Fruit fly (Drosophila melanogaster) whole organism, wandering third instar larva: ENCODE measurements around the gene CG16749.
A peak's percentile ranks its signal among the peaks of the same experiment; 100 is the strongest.

ENCODE experiments used
- CG9705 ChIP-seq: fragments of 200-800 bp; sonication (Bioruptor generic); optimal IDR thresholded peaks from 2 replicates; lab custom pipeline; 2018; ENCODE audit warnings: missing biosample characterization, mild to moderate bottlenecking, missing genetic modification characterization
- Dfd ChIP-seq: fragments of >200 bp; optimal IDR thresholded peaks from 2 replicates; lab custom pipeline; 2017; ENCODE audit warnings: missing biosample characterization, missing genetic modification characterization
- Dif ChIP-seq: fragments of 200-275, 200-300 bp; sonication (Bioruptor generic); optimal IDR thresholded peaks from 2 replicates; lab custom pipeline; 2018; ENCODE audit warnings: missing biosample characterization, missing genetic modification characterization; ENCODE audit not compliant: partially characterized antibody
- GATAd ChIP-seq: sonication (Bioruptor generic); optimal IDR thresholded peaks from 2 replicates; lab custom pipeline; 2016; ENCODE audit warnings: missing biosample characterization, missing genetic modification characterization
- Hnf4 ChIP-seq: fragments of 200-800 bp; sonication (Bioruptor generic); optimal IDR thresholded peaks from 2 replicates; lab custom pipeline; 2016; ENCODE audit warnings: missing biosample characterization, mild to moderate bottlenecking, missing genetic modification characterization
- Hr78 ChIP-seq: fragments of >200 bp; optimal IDR thresholded peaks from 2 replicates; lab custom pipeline; 2017; ENCODE audit warnings: missing biosample characterization, missing genetic modification characterization
- Jra ChIP-seq: sonication (Bioruptor generic); optimal IDR thresholded peaks from 2 replicates; lab custom pipeline; 2016; ENCODE audit warnings: missing biosample characterization, missing genetic modification characterization
- Myc ChIP-seq: fragments of >200 bp; optimal IDR thresholded peaks from 2 replicates; lab custom pipeline; 2017
- OdsH ChIP-seq: fragments of 200-800 bp; sonication (Bioruptor generic); optimal IDR thresholded peaks from 2 replicates; lab custom pipeline; 2016; ENCODE audit warnings: missing biosample characterization, mild to moderate bottlenecking, missing genetic modification characterization
- Rel ChIP-seq, 2 experiments: fragments of 200-800 bp; sonication (Bioruptor generic) in 1 of 2; optimal IDR thresholded peaks; 2 replicates in 1 of 2; 3 replicates in 1 of 2; lab custom pipeline; 2016 to 2019; ENCODE audit warnings: mild to moderate bottlenecking in 2 of 2, missing biosample characterization in 2 of 2, missing genetic modification characterization in 2 of 2, moderate library complexity in 1 of 2
- Sp1 ChIP-seq: fragments of 200-800 bp; sonication (Bioruptor generic); optimal IDR thresholded peaks from 3 replicates; lab custom pipeline; 2019; ENCODE audit warnings: missing biosample characterization, mild to moderate bottlenecking, missing genetic modification characterization, moderate library complexity
- dmrt93B ChIP-seq: fragments of 200-800 bp; sonication (Bioruptor generic); optimal IDR thresholded peaks from 2 replicates; lab custom pipeline; 2018; ENCODE audit warnings: missing biosample characterization, mild to moderate bottlenecking, missing genetic modification characterization
- dsf ChIP-seq: sonication (Bioruptor generic); optimal IDR thresholded peaks from 2 replicates; lab custom pipeline; 2016; ENCODE audit warnings: missing biosample characterization, missing genetic modification characterization, borderline replicate concordance
- ey ChIP-seq: fragments of 200-800 bp; sonication (Bioruptor generic); optimal IDR thresholded peaks from 2 replicates; lab custom pipeline; 2016; ENCODE audit warnings: missing biosample characterization, missing genetic modification characterization
- foxo ChIP-seq, 2 experiments: fragments of 200-800 bp; sonication (Bioruptor generic); optimal IDR thresholded peaks; 2 replicates in 1 of 2; 3 replicates in 1 of 2; lab custom pipeline; 2016 to 2017; ENCODE audit warnings: missing biosample characterization in 2 of 2, missing genetic modification characterization in 2 of 2
- lola ChIP-seq: fragments of >200 bp; optimal IDR thresholded peaks from 2 replicates; lab custom pipeline; 2017; ENCODE audit warnings: missing biosample characterization, missing genetic modification characterization
- pan ChIP-seq: fragments of >200 bp; optimal IDR thresholded peaks from 2 replicates; lab custom pipeline; 2017
- rgr ChIP-seq: fragments of 200-800 bp; sonication (Bioruptor generic); optimal IDR thresholded peaks from 3 replicates; lab custom pipeline; 2016; ENCODE audit warnings: missing biosample characterization, mild to moderate bottlenecking, missing genetic modification characterization
- sv ChIP-seq: fragments of 200-800 bp; sonication (Bioruptor generic); optimal IDR thresholded peaks from 3 replicates; lab custom pipeline; 2016; ENCODE audit warnings: missing biosample characterization, missing genetic modification characterization
- tai ChIP-seq: sonication (Bioruptor generic); optimal IDR thresholded peaks from 2 replicates; lab custom pipeline; 2016; ENCODE audit warnings: missing biosample characterization, missing genetic modification characterization
- usp ChIP-seq: fragments of >200 bp; optimal IDR thresholded peaks from 2 replicates; lab custom pipeline; 2017; ENCODE audit warnings: missing biosample characterization, missing genetic modification characterization

Gene CG16749

dm6 chr3R:9328411-9328810, 3.3 kb downstream of the CG16749 start, which contains the start of gene CG8861:
TSS of gene CG8861 (minus strand) at chr3R:9328511.
- no peak for TF ChIP-seq foxo (GFP tag; optimal IDR thresholded peaks at IDR 0.05; lab: Kevin White, UChicago)
- TF ChIP-seq rgr (GFP tag; lab: Kevin White, UChicago), result no peak
- no peak for TF ChIP-seq dmrt93B (GFP tag; lab: Kevin White, UChicago)
- TF ChIP-seq lola, result no peak
- TF ChIP-seq pan (lab: Kevin White, UChicago), result no peak
- no peak for TF ChIP-seq Myc (lab: Kevin White, UChicago)
- TF ChIP-seq dsf (GFP tag; lab: Kevin White, UChicago), result no peak
- no peak for TF ChIP-seq tai (GFP tag; lab: Kevin White, UChicago)
- no peak for TF ChIP-seq usp (GFP tag; lab: Kevin White, UChicago)
- no peak for TF ChIP-seq Hr78 (GFP tag; lab: Kevin White, UChicago)
- no peak for TF ChIP-seq GATAd (GFP tag; lab: Kevin White, UChicago)
- no peak for TF ChIP-seq Rel (GFP tag; optimal IDR thresholded peaks at IDR 0.05; lab: Kevin White, UChicago)
- no peak for TF ChIP-seq Rel (tag; optimal IDR thresholded peaks at IDR 0.05; lab: Kevin White, UChicago)

DNA sequence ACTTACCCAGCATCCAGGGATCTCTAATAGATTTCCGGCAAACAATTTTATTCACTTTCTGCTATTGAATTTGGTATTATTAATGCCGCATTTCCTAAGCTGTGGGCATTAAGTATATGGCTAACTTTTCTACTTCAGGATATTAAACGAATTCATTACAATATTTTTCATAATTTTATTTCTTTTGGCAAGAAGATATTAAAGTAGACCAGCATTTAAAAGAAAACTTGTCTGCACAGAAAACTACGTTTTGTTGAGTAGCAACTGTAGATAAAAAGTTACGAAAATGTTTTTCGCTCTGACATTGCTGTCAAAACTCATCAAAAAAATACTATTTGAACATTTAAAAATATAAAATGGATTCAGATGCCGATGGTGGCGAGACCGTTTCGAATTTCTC, 10.2 kb downstream of the CG16749 start, which contains the start of gene HP1e:
TSS of gene HP1e (plus strand) at position 301 of the 400 bp plus-strand sequence.
- TF ChIP-seq CG9705 (GFP tag; lab: Kevin White, UChicago) (no peak), Dfd (no peak), OdsH (GFP tag; lab: Kevin White, UChicago) (no peak), ey (GFP tag; lab: Kevin White, UChicago) (no peak), Dif (GFP tag; lab: Kevin White, UChicago) (no peak), usp (GFP tag; lab: Kevin White, UChicago) (no peak), sv (GFP tag; lab: Kevin White, UChicago) (no peak), Hnf4 (GFP tag; lab: Kevin White, UChicago) (no peak), Sp1 (GFP tag; lab: Kevin White, UChicago) (no peak), lola (no peak)

DNA sequence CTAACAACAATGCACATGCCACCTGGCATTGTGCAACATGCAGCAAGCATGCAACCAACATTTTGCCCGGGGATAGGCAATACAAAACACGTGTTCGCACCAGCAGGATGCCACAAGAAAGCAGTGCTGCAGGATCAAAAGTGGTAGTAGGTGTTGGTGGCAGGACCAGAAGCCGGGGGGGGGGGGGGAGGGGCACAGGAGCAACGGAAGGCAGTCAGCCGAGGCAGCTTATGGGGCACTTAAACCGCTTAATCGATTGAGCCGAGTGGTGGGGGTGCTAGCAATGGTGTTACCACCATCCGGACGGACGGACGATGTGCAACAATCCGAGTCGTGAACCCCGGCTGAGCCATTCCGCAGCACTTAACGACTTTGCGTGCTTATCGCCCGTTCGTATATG, 34.5 kb downstream of the CG16749 start:
- TF ChIP-seq Dfd, result peak; percentile 86
- TF ChIP-seq Jra (GFP tag; lab: Kevin White, UChicago), result no peak
- TF ChIP-seq Dif (GFP tag; lab: Kevin White, UChicago), result no peak

DNA sequence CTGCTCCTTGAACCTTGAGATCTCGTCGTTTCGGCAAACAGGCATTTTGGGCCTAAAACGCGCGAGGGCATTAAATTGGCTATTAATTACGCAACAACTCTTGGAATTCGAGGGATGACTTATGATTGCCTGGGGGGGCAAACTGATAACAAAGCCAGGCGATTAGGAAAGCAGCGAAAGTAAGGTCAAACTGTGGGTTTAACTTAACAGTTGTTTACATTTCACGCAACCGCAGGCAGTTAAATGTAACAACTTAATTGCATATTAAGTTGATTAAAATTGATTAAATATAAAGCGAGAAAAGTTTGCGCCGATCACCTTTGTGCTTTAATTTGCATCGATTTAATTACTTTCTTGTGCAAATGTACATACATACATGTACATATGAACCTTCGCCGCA, 44.0 kb downstream of the CG16749 start:
- TF ChIP-seq Dfd, result no peak
- TF ChIP-seq, all 38 proteins: peak for 0
